Fruit fly (Drosophila melanogaster) whole organism, embryonic: ENCODE results near the gene CG6051.

Source experiments
- Atf-2 ChIP-seq: fragments of 200-800 bp; sonication (Bioruptor generic); optimal IDR thresholded peaks from 2 replicates; lab custom pipeline; 2016; ENCODE audit warnings: missing biosample characterization, missing genetic modification characterization
- Atf6 ChIP-seq: fragments of 200-800 bp; sonication (Bioruptor generic); IDR thresholded peaks from 2 replicates; pipeline ENCODE4 v1.3.6; 2022; ENCODE audit warnings: missing biosample characterization, missing genetic modification characterization
- CG10267 ChIP-seq: fragments of 200-800 bp; sonication (Bioruptor generic); optimal IDR thresholded peaks from 2 replicates; lab custom pipeline; 2018; ENCODE audit warnings: missing biosample characterization, mild to moderate bottlenecking, missing genetic modification characterization, moderate library complexity
- CG11085 ChIP-seq: fragments of 200-800 bp; sonication (Bioruptor generic); IDR thresholded peaks from 2 replicates; pipeline ENCODE4 v1.3.6; 2022; ENCODE audit warnings: missing biosample characterization, missing genetic modification characterization
- CG11560 ChIP-seq: fragments of 200-800 bp; sonication (Bioruptor generic); IDR thresholded peaks from 3 replicates; pipeline ENCODE4 v1.3.6; 2022; ENCODE audit warnings: missing biosample characterization, missing genetic modification characterization
- CG11723 ChIP-seq: fragments of 200-800 bp; sonication (Bioruptor generic); optimal IDR thresholded peaks from 2 replicates; lab custom pipeline; 2017; ENCODE audit warnings: missing biosample characterization, mild to moderate bottlenecking, missing genetic modification characterization
- CG13123 ChIP-seq: fragments of 200-800 bp; sonication (Bioruptor generic); optimal IDR thresholded peaks from 2 replicates; lab custom pipeline; 2016; ENCODE audit warnings: missing biosample characterization, missing genetic modification characterization
- CG17612 ChIP-seq: fragments of 200-800 bp; sonication (Bioruptor generic); IDR thresholded peaks from 2 replicates; pipeline ENCODE4 v1.3.6; 2022; ENCODE audit warnings: missing biosample characterization, missing genetic modification characterization
- CG2199 ChIP-seq: fragments of 200-800 bp; sonication (Bioruptor generic); IDR thresholded peaks from 3 replicates; pipeline ENCODE4 v1.3.6; 2022; ENCODE audit warnings: missing biosample characterization, missing genetic modification characterization
- CG2202 ChIP-seq: fragments of 200-800 bp; sonication (Bioruptor generic); optimal IDR thresholded peaks from 2 replicates; lab custom pipeline; 2018; ENCODE audit warnings: missing biosample characterization, mild to moderate bottlenecking, missing genetic modification characterization
- CG2678 ChIP-seq: fragments of 200-800 bp; sonication (Bioruptor generic); optimal IDR thresholded peaks from 3 replicates; lab custom pipeline; 2019; ENCODE audit warnings: missing biosample characterization, mild to moderate bottlenecking, missing genetic modification characterization, moderate library complexity
- CG3281 ChIP-seq: fragments of 200-800 bp; sonication (Bioruptor generic); optimal IDR thresholded peaks from 3 replicates; lab custom pipeline; 2017; ENCODE audit warnings: missing biosample characterization, mild to moderate bottlenecking, missing genetic modification characterization
- CG34422 ChIP-seq: fragments of 200-800 bp; sonication (Bioruptor generic); IDR thresholded peaks from 3 replicates; pipeline ENCODE4 v1.3.6; 2022; ENCODE audit warnings: missing biosample characterization, missing genetic modification characterization
- CG5245 ChIP-seq: fragments of 200-800 bp; sonication (Bioruptor generic); optimal IDR thresholded peaks from 3 replicates; lab custom pipeline; 2016; ENCODE audit warnings: missing biosample characterization, missing genetic modification characterization
- CG5953 ChIP-seq: fragments of 200-800 bp; sonication (Bioruptor generic); IDR thresholded peaks from 2 replicates; pipeline ENCODE4 v1.3.6; 2022; ENCODE audit warnings: missing biosample characterization, missing genetic modification characterization
- CG8281 ChIP-seq: fragments of 200-800 bp; sonication (Bioruptor generic); optimal IDR thresholded peaks from 2 replicates; lab custom pipeline; 2018; ENCODE audit warnings: missing biosample characterization, mild to moderate bottlenecking, missing genetic modification characterization, moderate library complexity
- Dref ChIP-seq: fragments of 200-800 bp; sonication (Bioruptor generic); IDR thresholded peaks from 2 replicates; pipeline ENCODE4 v1.3.6; 2022; ENCODE audit warnings: missing biosample characterization, missing genetic modification characterization
- Ets65A ChIP-seq: fragments of 200-800 bp; sonication (Bioruptor generic); peaks from one replicate; lab custom pipeline; 2016; ENCODE audit warnings: missing biosample characterization, missing genetic modification characterization
- GATAe ChIP-seq: fragments of 200-800 bp; sonication (Bioruptor generic); conservative IDR thresholded peaks from 2 replicates; pipeline ENCODE4 v1.3.6; 2022; ENCODE audit warnings: missing biosample characterization, missing genetic modification characterization
- Gsc ChIP-seq: fragments of 200-800 bp; sonication (Bioruptor generic); IDR thresholded peaks from 2 replicates; pipeline ENCODE4 v1.3.6; 2022; ENCODE audit warnings: missing biosample characterization, missing genetic modification characterization
- HHEX ChIP-seq: fragments of 200-800 bp; sonication (Bioruptor generic); optimal IDR thresholded peaks from 3 replicates; lab custom pipeline; 2017; ENCODE audit warnings: missing biosample characterization, mild to moderate bottlenecking, missing genetic modification characterization, missing genetic modification reagents
- Hand ChIP-seq: fragments of 200-800 bp; sonication (Bioruptor generic); optimal IDR thresholded peaks from 2 replicates; lab custom pipeline; 2017; ENCODE audit warnings: mild to moderate bottlenecking, missing biosample characterization, missing genetic modification reagents, missing genetic modification characterization
- Hey ChIP-seq: fragments of 200-800 bp; sonication (Bioruptor generic); optimal IDR thresholded peaks from 3 replicates; lab custom pipeline; 2018; ENCODE audit warnings: missing biosample characterization, mild to moderate bottlenecking, missing genetic modification characterization
- MBD-R2 ChIP-seq: fragments of 200-800 bp; sonication (Bioruptor generic); IDR thresholded peaks from 2 replicates; pipeline ENCODE4 v1.3.6; 2022; ENCODE audit warnings: missing biosample characterization, missing genetic modification characterization
- NC2α ChIP-seq: fragments of 200-800 bp; sonication (Bioruptor generic); optimal IDR thresholded peaks from 2 replicates; lab custom pipeline; 2016; ENCODE audit warnings: missing biosample characterization, missing genetic modification characterization
- Oli ChIP-seq: fragments of 200-800 bp; sonication (Bioruptor generic); optimal IDR thresholded peaks from 2 replicates; lab custom pipeline; 2018; ENCODE audit warnings: missing biosample characterization, mild to moderate bottlenecking, missing genetic modification characterization, moderate library complexity
- Optix ChIP-seq: fragments of 200-800 bp; sonication (Bioruptor generic); IDR thresholded peaks from 3 replicates; pipeline ENCODE4 v1.3.6; 2022; ENCODE audit warnings: missing biosample characterization, missing genetic modification characterization
- Ptx1 ChIP-seq: fragments of 200-800 bp; sonication (Bioruptor generic); IDR thresholded peaks from 2 replicates; pipeline ENCODE4 v1.3.6; 2022; ENCODE audit warnings: missing biosample characterization, missing genetic modification characterization
- Scr ChIP-seq: fragments of 200-800 bp; sonication (Bioruptor generic); IDR thresholded peaks from 2 replicates; pipeline ENCODE4 v1.3.6; 2022; ENCODE audit warnings: missing biosample characterization, missing genetic modification characterization; ENCODE audit not compliant: partially characterized antibody
- Sox100B ChIP-seq: fragments of 200-800 bp; sonication (Bioruptor generic); optimal IDR thresholded peaks from 3 replicates; lab custom pipeline; 2018; ENCODE audit warnings: missing biosample characterization, mild to moderate bottlenecking, missing genetic modification characterization
- Sry-β ChIP-seq: fragments of 200-800 bp; sonication (Bioruptor generic); optimal IDR thresholded peaks from 2 replicates; lab custom pipeline; 2018; ENCODE audit warnings: missing biosample characterization, mild to moderate bottlenecking, missing genetic modification characterization, moderate library complexity
- Sry-δ ChIP-seq: fragments of 200-800 bp; sonication (Bioruptor generic); optimal IDR thresholded peaks from 2 replicates; lab custom pipeline; 2016; ENCODE audit warnings: missing biosample characterization, missing genetic modification characterization
- abd-A ChIP-seq: fragments of 200-800 bp; sonication (Bioruptor generic); optimal IDR thresholded peaks from 3 replicates; lab custom pipeline; 2019; ENCODE audit warnings: missing biosample characterization, mild to moderate bottlenecking, missing genetic modification characterization, moderate library complexity
- en ChIP-seq: fragments of 200-800 bp; sonication (Bioruptor generic); optimal IDR thresholded peaks from 2 replicates; lab custom pipeline; 2016; ENCODE audit warnings: missing biosample characterization, missing genetic modification characterization
- eyg ChIP-seq: fragments of 200-800 bp; sonication (Bioruptor generic); optimal IDR thresholded peaks from 3 replicates; lab custom pipeline; 2016; ENCODE audit warnings: missing biosample characterization, missing genetic modification characterization
- fd64A ChIP-seq: fragments of 200-800 bp; sonication (Bioruptor generic); optimal IDR thresholded peaks from 3 replicates; lab custom pipeline; 2018; ENCODE audit warnings: missing biosample characterization, mild to moderate bottlenecking, missing genetic modification characterization
- grn ChIP-seq: fragments of 200-800 bp; sonication (Bioruptor generic); optimal IDR thresholded peaks from 3 replicates; lab custom pipeline; 2017; ENCODE audit warnings: missing biosample characterization, missing genetic modification characterization
- mam ChIP-seq: fragments of 200-800 bp; sonication (Bioruptor generic); optimal IDR thresholded peaks from 3 replicates; lab custom pipeline; 2016; ENCODE audit warnings: missing biosample characterization, missing genetic modification characterization
- mld ChIP-seq: fragments of 200-800 bp; sonication (Bioruptor generic); IDR thresholded peaks from 3 replicates; pipeline ENCODE4 v1.3.6; 2022; ENCODE audit warnings: missing biosample characterization, missing genetic modification characterization; ENCODE audit not compliant: partially characterized antibody
- nerfin-2 ChIP-seq: fragments of 200-800 bp; sonication (Bioruptor generic); IDR thresholded peaks from 2 replicates; pipeline ENCODE4 v1.3.6; 2022; ENCODE audit warnings: missing biosample characterization, missing genetic modification characterization; ENCODE audit not compliant: partially characterized antibody
- otp ChIP-seq: fragments of 200-800 bp; sonication (Bioruptor generic); IDR thresholded peaks from 3 replicates; pipeline ENCODE4, ENCODE4 v1.3.6; 2022; ENCODE audit warnings: missing biosample characterization, missing genetic modification characterization
- pfk ChIP-seq: fragments of 200-800 bp; sonication (Bioruptor generic); optimal IDR thresholded peaks from 2 replicates; lab custom pipeline; 2018; ENCODE audit warnings: missing biosample characterization, mild to moderate bottlenecking, missing genetic modification characterization, moderate library complexity
- pho ChIP-seq: fragments of 200-800 bp; sonication (Bioruptor generic); optimal IDR thresholded peaks from 2 replicates; lab custom pipeline; 2016; ENCODE audit warnings: missing biosample characterization, missing genetic modification characterization
- pnt ChIP-seq: fragments of 200-800 bp; sonication (Bioruptor generic); optimal IDR thresholded peaks from 3 replicates; lab custom pipeline; 2016; ENCODE audit warnings: missing biosample characterization, missing genetic modification characterization
- sr ChIP-seq: fragments of 200-800 bp; sonication (Bioruptor generic); IDR thresholded peaks from 3 replicates; pipeline ENCODE4 v1.3.6; 2022; ENCODE audit warnings: missing biosample characterization, missing genetic modification characterization
- vnd ChIP-seq: fragments of 200-800 bp; sonication (Bioruptor generic); IDR thresholded peaks from 3 replicates; pipeline ENCODE4 v1.3.6; 2022; ENCODE audit warnings: missing biosample characterization, missing genetic modification characterization; ENCODE audit not compliant: partially characterized antibody
- vvl ChIP-seq: fragments of 200-800 bp; sonication (Bioruptor generic); IDR thresholded peaks from 2 replicates; pipeline ENCODE4 v1.3.6; 2022; ENCODE audit warnings: missing biosample characterization, missing genetic modification characterization
- wek ChIP-seq: fragments of 200-800 bp; sonication (Bioruptor generic); optimal IDR thresholded peaks from 3 replicates; lab custom pipeline; 2018; ENCODE audit warnings: missing biosample characterization, mild to moderate bottlenecking, missing genetic modification characterization, moderate library complexity
- yki ChIP-seq: fragments of >200 bp; optimal IDR thresholded peaks from 3 replicates; lab custom pipeline; 2018

CG6051 gene

DNA sequence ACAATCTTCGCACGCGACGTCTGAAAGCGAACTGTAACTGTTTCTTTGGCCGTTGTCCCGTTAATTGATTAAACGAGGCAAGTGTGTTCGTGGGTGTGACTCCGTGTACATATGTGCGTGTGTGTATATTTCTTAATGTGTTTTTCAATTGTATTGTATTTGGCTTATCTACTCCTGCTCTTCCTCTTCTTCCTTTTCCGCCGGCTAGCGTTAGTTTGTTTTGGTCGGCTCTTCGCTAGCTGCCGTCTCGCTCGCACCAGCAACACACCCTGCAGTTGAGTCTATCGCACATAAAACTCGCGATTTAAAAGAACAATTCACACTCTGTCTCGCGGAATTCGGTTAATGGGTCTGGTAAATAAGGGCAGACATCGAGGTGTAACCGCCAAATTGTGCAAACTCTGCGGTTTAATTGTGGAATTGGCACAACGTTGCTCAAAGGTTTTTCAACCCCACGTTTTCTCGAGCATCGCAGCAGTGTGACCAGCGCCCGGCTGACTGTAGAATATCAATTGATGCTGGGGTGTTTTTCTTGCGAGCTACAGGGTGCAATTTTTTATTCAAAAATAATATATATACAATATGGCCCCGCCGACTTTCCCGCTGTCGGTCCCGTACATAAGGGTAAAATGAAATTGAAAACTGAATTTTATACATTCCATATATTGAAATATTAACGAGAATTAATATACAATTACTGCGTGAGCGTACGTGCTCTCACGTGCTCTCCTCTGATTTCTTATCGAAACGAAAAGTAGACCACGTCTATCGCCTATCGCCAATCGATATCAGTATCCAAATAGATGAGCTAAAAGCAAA, 38.9 kb downstream of the CG6051 start, which contains the start of the genes gb and CG5815 (continued):
- TF ChIP-seq CG34422 = peak; percentile 72
- peak; percentile 17 for TF ChIP-seq pfk (GFP tag; lab: Kevin White, UChicago)
- TF ChIP-seq Ets65A = peak; percentile 98
- TF ChIP-seq abd-A (tag; lab: Kevin White, UChicago) = no peak
- peak; percentile 79 for TF ChIP-seq CG2202 (tag; lab: Kevin White, UChicago)
- peak; percentile 96 for TF ChIP-seq vnd (GFP tag; lab: Robert Waterston, UW)
- TF ChIP-seq grn (GFP tag; lab: Kevin White, UChicago) = peak; percentile 61
- TF ChIP-seq CG11560 (tag; lab: Robert Waterston, UW) = peak; percentile 75; the same call in 2 of the 3 replicates
- peak; percentile 84 for TF ChIP-seq mam
- peak; percentile 51 for TF ChIP-seq en (GFP tag; lab: Kevin White, UChicago)
- TF ChIP-seq CG11723 (GFP tag; lab: Kevin White, UChicago) = no peak
- TF ChIP-seq pnt (GFP tag; lab: Kevin White, UChicago) = peak; percentile 50
- peak; percentile 90 for TF ChIP-seq Optix
- peak; percentile 63; the same call in 1 of the 2 replicates for TF ChIP-seq CG17612 (GFP tag; lab: Robert Waterston, UW)
- peak; percentile 92 for TF ChIP-seq Sry-β (GFP tag; lab: Kevin White, UChicago)
- peak; percentile 65 for TF ChIP-seq Hand
- peak; percentile 83 for TF ChIP-seq CG13123 (GFP tag; lab: Kevin White, UChicago)
- TF ChIP-seq CG2678 (tag; lab: Kevin White, UChicago) = peak; percentile 92
- peak; percentile 85 for TF ChIP-seq Dref (GFP tag; lab: Robert Waterston, UW)
- peak; percentile 38 for TF ChIP-seq Hey (tag; lab: Kevin White, UChicago)
- peak; percentile 2 for TF ChIP-seq NC2α (GFP tag; lab: Kevin White, UChicago)
- TF ChIP-seq eyg = no peak
- TF ChIP-seq HHEX (GFP tag; lab: Kevin White, UChicago) = peak; percentile 89
- peak; percentile 85 for TF ChIP-seq Oli
- TF ChIP-seq CG11085 (GFP tag; lab: Robert Waterston, UW) = peak; percentile 90
- no peak for TF ChIP-seq Sox100B (GFP tag; lab: Kevin White, UChicago)
- TF ChIP-seq nerfin-2 (GFP tag; lab: Robert Waterston, UW) = peak; percentile 94
- no peak for TF ChIP-seq fd64A (GFP tag; lab: Kevin White, UChicago)
- TF ChIP-seq yki (lab: Kevin White, UChicago) = no peak
- peak; percentile 85 for TF ChIP-seq otp (GFP tag; lab: Robert Waterston, UW)
- TF ChIP-seq Atf-2 (GFP tag; lab: Kevin White, UChicago) = peak; percentile 59
- peak; percentile 72 for TF ChIP-seq Sry-δ
- peak; percentile 60 for TF ChIP-seq GATAe
- TF ChIP-seq CG10267 (tag; lab: Kevin White, UChicago) = peak; percentile 82
- no peak for TF ChIP-seq wek (GFP tag; lab: Kevin White, UChicago)
- TF ChIP-seq Ptx1 = peak; percentile 94
- peak; percentile 86 for TF ChIP-seq CG5245 (GFP tag; lab: Kevin White, UChicago)
- TF ChIP-seq CG5953 (GFP tag; lab: Robert Waterston, UW) = peak; percentile 80
- peak; percentile 66 for TF ChIP-seq CG8281 (tag; lab: Kevin White, UChicago)
- TF ChIP-seq MBD-R2 = peak; percentile 89
- peak; percentile 91 for TF ChIP-seq CG3281
- 0 out of 3 replicates have a peak, but pooled peaks have one; percentile 53 for TF ChIP-seq sr
- peak; percentile 85 for TF ChIP-seq pho (GFP tag; lab: Kevin White, UChicago)
- peak; percentile 93 for TF ChIP-seq Atf6
- peak; percentile 87 for TF ChIP-seq mld (GFP tag; lab: Robert Waterston, UW)
- TF ChIP-seq Scr (GFP tag; lab: Robert Waterston, UW) = peak; percentile 96
- no peak for TF ChIP-seq Gsc (GFP tag; lab: Robert Waterston, UW)
- TF ChIP-seq CG2199 = peak; percentile 25; the same call in 1 of the 3 replicates
- TF ChIP-seq vvl (GFP tag; lab: Robert Waterston, UW) = peak; percentile 93
